Worm (Caenorhabditis elegans) whole organism, early embryonic: ENCODE measurements around the gene F36H9.2.

Experiments
- pes-1 ChIP-seq: fragments of 200-800 bp; sonication (Bioruptor generic); IDR thresholded peaks from 2 replicates; pipeline ENCODE4 v1.3.6; 2022; ENCODE audit warnings: missing genetic modification reagents, missing genetic modification characterization, missing compliant biosample characterization
- tra-4 ChIP-seq: sonication (generic microtip); optimal IDR thresholded peaks from 2 replicates; lab custom pipeline; 2017; ENCODE audit warnings: missing genetic modification characterization, missing compliant biosample characterization

ce11 chrV:1767427-1767826, 20.8 kb upstream of the F36H9.2 start:
- TF ChIP-seq pes-1 (no peak), tra-4 (tag; lab: Kevin White, UChicago) (no peak)
